Fruit fly (Drosophila melanogaster) whole organism, embryonic: ENCODE measurements around the gene Sulf1.
A peak's percentile ranks its signal among the peaks of the same experiment; 100 is the strongest.

Experiments
- Antp ChIP-seq: fragments of 200-800 bp; sonication (Bioruptor generic); optimal IDR thresholded peaks from 3 replicates; lab custom pipeline; 2016; ENCODE audit warnings: missing biosample characterization, missing genetic modification characterization
- Atf-2 ChIP-seq: fragments of 200-800 bp; sonication (Bioruptor generic); optimal IDR thresholded peaks from 2 replicates; lab custom pipeline; 2016; ENCODE audit warnings: missing biosample characterization, missing genetic modification characterization
- BEAF-32 ChIP-seq: fragments of 200-800 bp; sonication (Bioruptor generic); optimal IDR thresholded peaks from 3 replicates; lab custom pipeline; 2017; ENCODE audit warnings: missing biosample characterization, missing genetic modification characterization, mild to moderate bottlenecking, moderate library complexity, missing genetic modification reagents
- Bdp1 ChIP-seq: fragments of 200-800 bp; sonication (Bioruptor generic); optimal IDR thresholded peaks from 3 replicates; lab custom pipeline; 2016; ENCODE audit warnings: missing biosample characterization, missing genetic modification characterization
- CG10321 ChIP-seq: fragments of 200-800 bp; sonication (Bioruptor generic); IDR thresholded peaks from 2 replicates; pipeline ENCODE4 v1.3.6; 2022; ENCODE audit warnings: missing biosample characterization, missing genetic modification characterization
- CG10366 ChIP-seq: fragments of 200-800 bp; sonication (Bioruptor generic); IDR thresholded peaks from 2 replicates; pipeline ENCODE4 v1.3.6; 2022; ENCODE audit warnings: missing biosample characterization, missing genetic modification characterization
- CG11085 ChIP-seq: fragments of 200-800 bp; sonication (Bioruptor generic); IDR thresholded peaks from 2 replicates; pipeline ENCODE4 v1.3.6; 2022; ENCODE audit warnings: missing biosample characterization, missing genetic modification characterization
- CG11504 ChIP-seq: fragments of 200-800 bp; sonication (Bioruptor generic); optimal IDR thresholded peaks from 3 replicates; lab custom pipeline; 2019; ENCODE audit warnings: missing biosample characterization, mild to moderate bottlenecking, missing genetic modification characterization, moderate library complexity
- CG13624 ChIP-seq: fragments of 200-800 bp; sonication (Bioruptor generic); optimal IDR thresholded peaks from 2 replicates; lab custom pipeline; 2016; ENCODE audit warnings: missing biosample characterization, missing genetic modification characterization
- CG15696 ChIP-seq: fragments of 200-800 bp; sonication (Bioruptor generic); optimal IDR thresholded peaks from 2 replicates; lab custom pipeline; 2019; ENCODE audit warnings: missing biosample characterization, mild to moderate bottlenecking, missing genetic modification characterization, moderate library complexity
- CG16815 ChIP-seq: fragments of 200-800 bp; sonication (Bioruptor generic); optimal IDR thresholded peaks from 3 replicates; lab custom pipeline; 2017; ENCODE audit warnings: missing biosample characterization, mild to moderate bottlenecking, missing genetic modification characterization
- CG16863 ChIP-seq: fragments of 200-800 bp; sonication (Bioruptor generic); optimal IDR thresholded peaks from 3 replicates; lab custom pipeline; 2016; ENCODE audit warnings: missing biosample characterization, missing genetic modification characterization
- CG17385 ChIP-seq: fragments of 200-800 bp; sonication (Bioruptor generic); optimal IDR thresholded peaks from 3 replicates; lab custom pipeline; 2018; ENCODE audit warnings: missing biosample characterization, mild to moderate bottlenecking, missing genetic modification characterization
- CG17912 ChIP-seq: fragments of 200-800 bp; sonication (Bioruptor generic); optimal IDR thresholded peaks from 2 replicates; lab custom pipeline; 2018; ENCODE audit warnings: missing biosample characterization, mild to moderate bottlenecking, missing genetic modification characterization
- CG2129 ChIP-seq: fragments of 200-800 bp; sonication (Bioruptor generic); IDR thresholded peaks from 2 replicates; pipeline ENCODE4 v1.3.6; 2022; ENCODE audit warnings: missing biosample characterization, missing genetic modification characterization; ENCODE audit not compliant: partially characterized antibody
- CG5180 ChIP-seq: fragments of 200-800 bp; sonication (Bioruptor generic); optimal IDR thresholded peaks from 3 replicates; lab custom pipeline; 2017; ENCODE audit warnings: missing biosample characterization, missing genetic modification characterization, mild to moderate bottlenecking, moderate library complexity, missing genetic modification reagents
- CG7786 ChIP-seq: fragments of 200-800 bp; sonication (Bioruptor generic); optimal IDR thresholded peaks from 2 replicates; lab custom pipeline; 2016; ENCODE audit warnings: missing biosample characterization, missing genetic modification characterization
- CG7839 ChIP-seq: fragments of 200-800 bp; sonication (Bioruptor generic); optimal IDR thresholded peaks from 3 replicates; lab custom pipeline; 2018; ENCODE audit warnings: missing biosample characterization, mild to moderate bottlenecking, missing genetic modification characterization, moderate library complexity
- CG8089 ChIP-seq: fragments of 200-800 bp; sonication (Bioruptor generic); optimal IDR thresholded peaks from 3 replicates; lab custom pipeline; 2016; ENCODE audit warnings: missing biosample characterization, missing genetic modification characterization
- CG8290 ChIP-seq, 3 experiments: fragments of 200-800 bp; sonication (Bioruptor generic); optimal IDR thresholded peaks; 2 replicates each; lab custom pipeline; 2016 to 2019; ENCODE audit warnings: missing biosample characterization in 3 of 3, missing genetic modification characterization in 3 of 3, mild to moderate bottlenecking in 2 of 3, moderate library complexity in 1 of 3
- CG9727 ChIP-seq: fragments of 200-800 bp; sonication (Bioruptor generic); optimal IDR thresholded peaks from 3 replicates; lab custom pipeline; 2017; ENCODE audit warnings: missing biosample characterization, mild to moderate bottlenecking, missing genetic modification characterization
- D ChIP-seq, 2 experiments: fragments of 200-800 bp in 1 of 2; fragments of >200 bp in 1 of 2; sonication (Bioruptor generic) in 1 of 2; optimal IDR thresholded peaks; 2 replicates in 1 of 2; 3 replicates in 1 of 2; lab custom pipeline; 2017; ENCODE audit warnings: mild to moderate bottlenecking in 1 of 2, missing biosample characterization in 1 of 2, missing genetic modification characterization in 1 of 2, missing genetic modification reagents in 1 of 2
- D19A ChIP-seq: fragments of 200-800 bp; optimal IDR thresholded peaks from 3 replicates; lab custom pipeline; 2019; ENCODE audit warnings: missing biosample characterization, mild to moderate bottlenecking, missing genetic modification characterization, moderate library complexity
- Dek ChIP-seq: fragments of 200-800 bp; sonication (Bioruptor generic); optimal IDR thresholded peaks from 3 replicates; lab custom pipeline; 2019; ENCODE audit warnings: missing biosample characterization, mild to moderate bottlenecking, missing genetic modification characterization, moderate library complexity
- Hsf ChIP-seq: fragments of 200-800 bp; sonication (Bioruptor generic); optimal IDR thresholded peaks from 3 replicates; lab custom pipeline; 2016; ENCODE audit warnings: missing biosample characterization, missing genetic modification characterization
- Ptx1 ChIP-seq: fragments of 200-800 bp; sonication (Bioruptor generic); IDR thresholded peaks from 2 replicates; pipeline ENCODE4 v1.3.6; 2022; ENCODE audit warnings: missing biosample characterization, missing genetic modification characterization
- Xrp1 ChIP-seq: fragments of 200-800 bp; sonication (Bioruptor generic); IDR thresholded peaks from 2 replicates; pipeline ENCODE4 v1.3.6; 2022; ENCODE audit warnings: missing biosample characterization, missing genetic modification characterization
- cg ChIP-seq: fragments of 200-800 bp; sonication (Bioruptor generic); optimal IDR thresholded peaks from 3 replicates; lab custom pipeline; 2019; ENCODE audit warnings: missing biosample characterization, mild to moderate bottlenecking, missing genetic modification characterization, moderate library complexity
- crp ChIP-seq, 2 experiments: fragments of 200-800 bp; sonication (Bioruptor generic); optimal IDR thresholded peaks; 2 replicates in 1 of 2; 3 replicates in 1 of 2; lab custom pipeline; 2017; ENCODE audit warnings: missing biosample characterization in 2 of 2, missing genetic modification characterization in 2 of 2, mild to moderate bottlenecking in 1 of 2, moderate library complexity in 1 of 2
- gcm2 ChIP-seq: fragments of 200-800 bp; sonication (Bioruptor generic); optimal IDR thresholded peaks from 2 replicates; lab custom pipeline; 2016; ENCODE audit warnings: missing biosample characterization, missing genetic modification characterization
- inv ChIP-seq: fragments of 200-800 bp; sonication (Bioruptor generic); IDR thresholded peaks from 2 replicates; pipeline ENCODE4 v1.3.6; 2022; ENCODE audit warnings: missing biosample characterization, missing genetic modification characterization; ENCODE audit not compliant: partially characterized antibody
- kni ChIP-seq: fragments of 200-800 bp; sonication (Bioruptor generic); optimal IDR thresholded peaks from 3 replicates; lab custom pipeline; 2017; ENCODE audit warnings: mild to moderate bottlenecking, missing biosample characterization, missing genetic modification reagents, missing genetic modification characterization
- lilli ChIP-seq: fragments of 200-800 bp; sonication (Bioruptor generic); optimal IDR thresholded peaks from 3 replicates; lab custom pipeline; 2016; ENCODE audit warnings: missing biosample characterization, missing genetic modification characterization
- lov ChIP-seq, 2 experiments: fragments of 200-800 bp in 1 of 2; fragments of >200 bp in 1 of 2; sonication (Bioruptor generic) in 1 of 2; IDR thresholded peaks in 1 of 2; optimal IDR thresholded peaks in 1 of 2; 2 replicates in 1 of 2; 3 replicates in 1 of 2; pipeline versions ENCODE4 v1.3.6 to Lab custom; 2017 to 2022; ENCODE audit warnings: missing biosample characterization in 1 of 2, missing genetic modification characterization in 1 of 2
- org-1 ChIP-seq: fragments of 200-800 bp; sonication (Bioruptor generic); optimal IDR thresholded peaks from 2 replicates; lab custom pipeline; 2017; ENCODE audit warnings: missing biosample characterization, missing genetic modification characterization
- pfk ChIP-seq: fragments of 200-800 bp; sonication (Bioruptor generic); optimal IDR thresholded peaks from 2 replicates; lab custom pipeline; 2018; ENCODE audit warnings: missing biosample characterization, mild to moderate bottlenecking, missing genetic modification characterization, moderate library complexity
- pho ChIP-seq: fragments of 200-800 bp; sonication (Bioruptor generic); optimal IDR thresholded peaks from 2 replicates; lab custom pipeline; 2016; ENCODE audit warnings: missing biosample characterization, missing genetic modification characterization
- phol ChIP-seq: fragments of 200-800 bp; sonication (Bioruptor generic); optimal IDR thresholded peaks from 3 replicates; lab custom pipeline; 2018; ENCODE audit warnings: missing biosample characterization, mild to moderate bottlenecking, missing genetic modification characterization, moderate library complexity
- pnt ChIP-seq: fragments of 200-800 bp; sonication (Bioruptor generic); optimal IDR thresholded peaks from 3 replicates; lab custom pipeline; 2016; ENCODE audit warnings: missing biosample characterization, missing genetic modification characterization
- schlank ChIP-seq: fragments of 200-800 bp; sonication (Bioruptor generic); optimal IDR thresholded peaks from 2 replicates; lab custom pipeline; 2018; ENCODE audit warnings: missing biosample characterization, mild to moderate bottlenecking, missing genetic modification characterization
- sens ChIP-seq: fragments of 200-800 bp; sonication (Bioruptor generic); peaks from one replicate; lab custom pipeline; 2016; ENCODE audit warnings: missing biosample characterization, missing genetic modification characterization
- shn ChIP-seq: fragments of 200-800 bp; sonication (Bioruptor generic); optimal IDR thresholded peaks from 3 replicates; lab custom pipeline; 2016; ENCODE audit warnings: missing biosample characterization, missing genetic modification characterization
- so ChIP-seq: fragments of 200-800 bp; sonication (Bioruptor generic); IDR thresholded peaks from 3 replicates; pipeline ENCODE4 v1.3.6; 2022; ENCODE audit warnings: missing biosample characterization, missing genetic modification characterization
- sqz ChIP-seq: fragments of 200-800 bp; sonication (Bioruptor generic); optimal IDR thresholded peaks from 3 replicates; lab custom pipeline; 2018; ENCODE audit warnings: missing biosample characterization, mild to moderate bottlenecking, missing genetic modification characterization
- tap ChIP-seq: fragments of 200-800 bp; optimal IDR thresholded peaks from 3 replicates; lab custom pipeline; 2019; ENCODE audit warnings: missing biosample characterization, mild to moderate bottlenecking, missing genetic modification characterization, moderate library complexity
- tx ChIP-seq: fragments of 200-800 bp; sonication (Bioruptor generic); optimal IDR thresholded peaks from 2 replicates; lab custom pipeline; 2016; ENCODE audit warnings: missing biosample characterization, missing genetic modification characterization
- unpg ChIP-seq: fragments of 200-800 bp; sonication (Bioruptor generic); optimal IDR thresholded peaks from 3 replicates; lab custom pipeline; 2018; ENCODE audit warnings: missing biosample characterization, mild to moderate bottlenecking, missing genetic modification characterization, moderate library complexity

Gene Sulf1

dm6 chr3R:16284481-16284880 is 54.9 kb downstream of the Sulf1 start:
- TF ChIP-seq D19A (tag; lab: Kevin White, UChicago) = peak; percentile 61
- TF ChIP-seq BEAF-32 (GFP tag; lab: Kevin White, UChicago) = no peak
- TF ChIP-seq gcm2 = no peak
- TF ChIP-seq sens (GFP tag; lab: Kevin White, UChicago) = peak; percentile 60
- TF ChIP-seq CG13624 (GFP tag; lab: Kevin White, UChicago) = no peak
- TF ChIP-seq D (optimal IDR thresholded peaks at IDR 0.05; lab: Kevin White, UChicago) = no peak
- TF ChIP-seq D (GFP tag; optimal IDR thresholded peaks at IDR 0.05; lab: Kevin White, UChicago) = peak; percentile 11
- TF ChIP-seq tap (tag; lab: Kevin White, UChicago) = no peak
- 0 out of 2 replicates have a peak, but pooled peaks have one; percentile 7 for TF ChIP-seq Xrp1 (GFP tag; lab: Robert Waterston, UW)
- peak; percentile 3 for TF ChIP-seq phol
- TF ChIP-seq, all 482 proteins: peak for 5

dm6 chr3R:16282080-16282690 is 57.2 kb downstream of the Sulf1 start:
- no peak for TF ChIP-seq CG7786 (GFP tag; lab: Kevin White, UChicago)
- TF ChIP-seq inv (GFP tag; lab: Robert Waterston, UW) = no peak
- TF ChIP-seq org-1 = no peak
- peak; percentile 76 for TF ChIP-seq sqz
- TF ChIP-seq CG8089 (GFP tag; lab: Kevin White, UChicago) = no peak
- no peak for TF ChIP-seq unpg (GFP tag; lab: Kevin White, UChicago)
- no peak for TF ChIP-seq Atf-2 (GFP tag; lab: Kevin White, UChicago)
- TF ChIP-seq CG5180 (GFP tag; lab: Kevin White, UChicago) = no peak
- no peak for TF ChIP-seq Antp (GFP tag; lab: Kevin White, UChicago)
- TF ChIP-seq Dek = no peak
- no peak for TF ChIP-seq CG2129
- TF ChIP-seq CG9727 (GFP tag; lab: Kevin White, UChicago) = no peak
- peak; percentile 32; the same call in 1 of the 2 replicates for TF ChIP-seq CG10321
- TF ChIP-seq CG10366 = no peak
- TF ChIP-seq kni (GFP tag; lab: Kevin White, UChicago) = peak; percentile 81
- TF ChIP-seq Hsf (GFP tag; lab: Kevin White, UChicago) = no peak
- no peak for TF ChIP-seq lov (optimal IDR thresholded peaks at IDR 0.05; lab: Kevin White, UChicago)
- 0 out of 3 replicates have a peak, but pooled peaks have one; percentile 54 for TF ChIP-seq lov (GFP tag; IDR thresholded peaks at IDR 0.05; lab: Robert Waterston, UW)
- peak; percentile 10 for TF ChIP-seq CG15696
- peak; percentile 81 for TF ChIP-seq CG17385 (GFP tag; lab: Kevin White, UChicago)
- no peak for TF ChIP-seq Bdp1 (GFP tag; lab: Kevin White, UChicago)
- TF ChIP-seq so = 0 out of 3 replicates have a peak, but pooled peaks have one; percentile 14
- no peak for TF ChIP-seq pnt (GFP tag; lab: Kevin White, UChicago)
- TF ChIP-seq shn (GFP tag; lab: Kevin White, UChicago) = no peak
- TF ChIP-seq Ptx1 = no peak
- no peak for TF ChIP-seq CG16815 (GFP tag; lab: Kevin White, UChicago)
- no peak for TF ChIP-seq lilli (GFP tag; lab: Kevin White, UChicago)
- TF ChIP-seq tx = no peak
- TF ChIP-seq crp (GFP tag; optimal IDR thresholded peaks at IDR 0.05; lab: Kevin White, UChicago) = peak; percentile 8 to 73
- TF ChIP-seq cg (GFP tag; lab: Kevin White, UChicago) = no peak
- TF ChIP-seq CG8290 (GFP tag; optimal IDR thresholded peaks at IDR 0.05; lab: Kevin White, UChicago) = peak; percentile 46
- TF ChIP-seq CG8290 (tag; optimal IDR thresholded peaks at IDR 0.05; lab: Kevin White, UChicago) = peak; percentile 19 to 35
- TF ChIP-seq pho (GFP tag; lab: Kevin White, UChicago) = no peak
- TF ChIP-seq D19A (tag; lab: Kevin White, UChicago) = peak; percentile 15
- no peak for TF ChIP-seq CG11504 (tag; lab: Kevin White, UChicago)
- TF ChIP-seq CG7839 (tag; lab: Kevin White, UChicago) = no peak
- no peak for TF ChIP-seq CG11085
- TF ChIP-seq CG16863 = no peak
- peak; percentile 2 for TF ChIP-seq CG17912 (GFP tag; lab: Kevin White, UChicago)
- no peak for TF ChIP-seq schlank
- TF ChIP-seq pfk (GFP tag; lab: Kevin White, UChicago) = peak; percentile 43
